Worm (Caenorhabditis elegans): ENCODE data around the gene tpk-1.

The tpk-1 gene

ce11 chrIII:8946285-8946684, 34.3 kb downstream of the tpk-1 start:
- TF ChIP-seq nhr-28 (tag; optimal IDR thresholded peaks at IDR 0.05) (no peak), mep-1 (tag; optimal IDR thresholded peaks at IDR 0.05) (no peak), ham-2 (GFP tag; optimal IDR thresholded peaks at IDR 0.05) (no peak), unc-62 (GFP tag; optimal IDR thresholded peaks at IDR 0.05) (no peak), elt-1 (tag; optimal IDR thresholded peaks at IDR 0.05; ENCODE audit: borderline replicate concordance, insufficient read depth) (no peak), nhr-76 (tag; optimal IDR thresholded peaks at IDR 0.05) (no peak), ces-1 (GFP tag; optimal IDR thresholded peaks at IDR 0.05) (no peak), zip-8 (tag; optimal IDR thresholded peaks at IDR 0.05) (no peak), nhr-237 (tag; optimal IDR thresholded peaks at IDR 0.05) (no peak), hlh-1 (tag; optimal IDR thresholded peaks at IDR 0.05) (no peak), snpc-4 (tag; optimal IDR thresholded peaks at IDR 0.05) (no peak), pha-4 (tag; optimal IDR thresholded peaks at IDR 0.05) (no peak), mab-5 (tag; optimal IDR thresholded peaks at IDR 0.05) (no peak), lin-13 (tag; optimal IDR thresholded peaks at IDR 0.05) (no peak), sem-2 (GFP tag; optimal IDR thresholded peaks at IDR 0.05) (no peak)

ce11 chrIII:8949147-8949546, 37.2 kb downstream of the tpk-1 start:
- TF ChIP-seq elt-3 (tag; optimal IDR thresholded peaks at IDR 0.05) (no peak), bed-3 (GFP tag; optimal IDR thresholded peaks at IDR 0.05) (no peak), nhr-28 (tag; optimal IDR thresholded peaks at IDR 0.05) (no peak), drap-1 (GFP tag; optimal IDR thresholded peaks at IDR 0.05) (no peak), ham-2 (GFP tag; optimal IDR thresholded peaks at IDR 0.05) (no peak), blmp-1 (tag; optimal IDR thresholded peaks at IDR 0.05) (no peak), flh-1 (GFP tag; optimal IDR thresholded peaks at IDR 0.05) (no peak), tbx-8 (GFP tag; optimal IDR thresholded peaks at IDR 0.05) (no peak), sem-2 (GFP tag; optimal IDR thresholded peaks at IDR 0.05) (no peak), lin-13 (tag; optimal IDR thresholded peaks at IDR 0.05) (no peak), sptf-1 (tag; optimal IDR thresholded peaks at IDR 0.05) (no peak), nhr-2 (tag; optimal IDR thresholded peaks at IDR 0.05) (no peak), ceh-43 (GFP tag; optimal IDR thresholded peaks at IDR 0.05) (no peak)

ce11 chrIII:8955536-8955935, 43.6 kb downstream of the tpk-1 start:
- TF ChIP-seq nhr-237 (tag; optimal IDR thresholded peaks at IDR 0.05) (no peak), mab-5 (tag; optimal IDR thresholded peaks at IDR 0.05) (no peak), snpc-4 (tag; optimal IDR thresholded peaks at IDR 0.05) (no peak), ceh-39 (tag; optimal IDR thresholded peaks at IDR 0.05) (no peak), elt-3 (tag; optimal IDR thresholded peaks at IDR 0.05) (no peak)

ce11 chrIII:8956146-8956646, 44.3 kb downstream of the tpk-1 start, which contains the start of the genes ZK643.5 and ZK643.2:
Gene ZK643.5 (minus strand): TSS chrIII:8956196.
Gene ZK643.2 (plus strand): TSS chrIII:8956540.
- TF ChIP-seq lsy-2 (tag; optimal IDR thresholded peaks at IDR 0.05) (peak; percentile 94), ces-1 (GFP tag; optimal IDR thresholded peaks at IDR 0.05) (peak; percentile 64), mls-2 (tag; optimal IDR thresholded peaks at IDR 0.05) (no peak), elt-1 (tag; optimal IDR thresholded peaks at IDR 0.05; ENCODE audit: borderline replicate concordance, insufficient read depth) (no peak), mep-1 (tag; optimal IDR thresholded peaks at IDR 0.05) (peak; percentile 69), bed-3 (GFP tag; optimal IDR thresholded peaks at IDR 0.05) (no peak), ceh-83 (GFP tag; optimal IDR thresholded peaks at IDR 0.05) (no peak), pha-4 (tag; optimal IDR thresholded peaks at IDR 0.05) (peak; percentile 15), ham-2 (GFP tag; optimal IDR thresholded peaks at IDR 0.05) (no peak), sptf-1 (tag; optimal IDR thresholded peaks at IDR 0.05) (no peak), ceh-39 (tag; optimal IDR thresholded peaks at IDR 0.05) (peak; percentile 97), lin-13 (tag; optimal IDR thresholded peaks at IDR 0.05) (peak; percentile 23)

ce11 chrIII:8960664-8961063, 48.7 kb downstream of the tpk-1 start, which contains the start of gene ZK643.6:
Gene ZK643.6 (minus strand): TSS chrIII:8960764.
- TF ChIP-seq drap-1 (GFP tag; optimal IDR thresholded peaks at IDR 0.05) (no peak), pha-4 (tag; optimal IDR thresholded peaks at IDR 0.05) (no peak), sem-2 (GFP tag; optimal IDR thresholded peaks at IDR 0.05) (no peak), zip-8 (tag; optimal IDR thresholded peaks at IDR 0.05) (peak; percentile 29), mls-2 (tag; optimal IDR thresholded peaks at IDR 0.05) (no peak)

- TF ChIP-seq cnd-1 (tag; optimal IDR thresholded peaks at IDR 0.05), result no peak
- TF ChIP-seq drap-1 (GFP tag; optimal IDR thresholded peaks at IDR 0.05), result no peak
- no peak for TF ChIP-seq lsy-2 (tag; optimal IDR thresholded peaks at IDR 0.05)
- no peak for TF ChIP-seq unc-62 (GFP tag; optimal IDR thresholded peaks at IDR 0.05)
- TF ChIP-seq bed-3 (GFP tag; optimal IDR thresholded peaks at IDR 0.05), result no peak
- TF ChIP-seq nhr-76 (tag; optimal IDR thresholded peaks at IDR 0.05), result no peak
- no peak for TF ChIP-seq zip-8 (tag; optimal IDR thresholded peaks at IDR 0.05)
- no peak for TF ChIP-seq nhr-28 (tag; optimal IDR thresholded peaks at IDR 0.05)
- TF ChIP-seq elt-3 (tag; optimal IDR thresholded peaks at IDR 0.05), result no peak
- TF ChIP-seq ces-1 (GFP tag; optimal IDR thresholded peaks at IDR 0.05), result no peak
- no peak for TF ChIP-seq nhr-12 (tag; optimal IDR thresholded peaks at IDR 0.05)
- no peak for TF ChIP-seq ceh-83 (GFP tag; optimal IDR thresholded peaks at IDR 0.05)
- TF ChIP-seq tbx-8 (GFP tag; optimal IDR thresholded peaks at IDR 0.05), result no peak
- TF ChIP-seq lin-13 (tag; optimal IDR thresholded peaks at IDR 0.05), result no peak
- TF ChIP-seq mab-5 (tag; optimal IDR thresholded peaks at IDR 0.05), result no peak
- TF ChIP-seq nhr-2 (tag; optimal IDR thresholded peaks at IDR 0.05), result no peak
- TF ChIP-seq ham-2 (GFP tag; optimal IDR thresholded peaks at IDR 0.05), result no peak
- no peak for TF ChIP-seq mep-1 (tag; optimal IDR thresholded peaks at IDR 0.05)
- no peak for TF ChIP-seq M03D4.4 (tag; optimal IDR thresholded peaks at IDR 0.05)
Observed at ce11 chrIII:8961993-8962392, 50.0 kb downstream of the tpk-1 start, which contains the start of gene grl-25. Gene grl-25 (plus strand): TSS chrIII:8962293.

Data from whole organism, mixed stage, embryonic.